Worm (Caenorhabditis elegans): Measurements from ENCODE around the gene C49A9.3.

ce11 chrIV:6248486-6248885, 26.6 kb downstream of the C49A9.3 start, which contains the start of gene acox-3:
- TF ChIP-seq ceh-83 (GFP tag; optimal IDR thresholded peaks at IDR 0.05), result no peak
- no peak for TF ChIP-seq snpc-4 (tag; optimal IDR thresholded peaks at IDR 0.05)
- TF ChIP-seq sptf-1 (tag; optimal IDR thresholded peaks at IDR 0.05), result no peak
- no peak for TF ChIP-seq lsy-2 (tag; optimal IDR thresholded peaks at IDR 0.05)
- TF ChIP-seq nhr-28 (tag; optimal IDR thresholded peaks at IDR 0.05), result no peak
- no peak for TF ChIP-seq elt-3 (tag; optimal IDR thresholded peaks at IDR 0.05)
- TF ChIP-seq unc-39 (tag; optimal IDR thresholded peaks at IDR 0.05), result no peak

All from whole organism, mixed stage, embryonic.